Fruit fly (Drosophila melanogaster): ENCODE measurements around the gene CG18823.

- TF ChIP-seq Atf3 (GFP tag; optimal IDR thresholded peaks at IDR 0.05) (no peak), wek (GFP tag; optimal IDR thresholded peaks at IDR 0.05) (no peak), E2f1 (GFP tag; IDR thresholded peaks at IDR 0.05) (no peak), sim (GFP tag; IDR thresholded peaks at IDR 0.05) (no peak), CG9797 (GFP tag; optimal IDR thresholded peaks at IDR 0.05) (no peak), CG14014 (GFP tag; IDR thresholded peaks at IDR 0.05) (no peak), B-H2 (GFP tag; optimal IDR thresholded peaks at IDR 0.05) (no peak), CG9876 (GFP tag; optimal IDR thresholded peaks at IDR 0.05) (no peak), Dek (tag; optimal IDR thresholded peaks at IDR 0.05) (no peak)
Measured at dm6 chrX:1011543-1012085, 21.3 kb downstream of the CG18823 start, which contains the start of the genes TfIIA-S-2 and CG14631.
